Fruit fly (Drosophila melanogaster): Measurements from ENCODE around the gene CG10898.
A peak's percentile ranks its signal among the peaks of the same experiment; 100 is the strongest.

The CG10898 gene

dm6 chr3R:11544150-11544549, 13.4 kb upstream of the CG10898 start:
- no peak for TF ChIP-seq ey (GFP tag; optimal IDR thresholded peaks at IDR 0.05)
- TF ChIP-seq Dif (GFP tag; optimal IDR thresholded peaks at IDR 0.05; ENCODE audit: partially characterized antibody) = no peak
- TF ChIP-seq Jra (GFP tag; optimal IDR thresholded peaks at IDR 0.05) = no peak
- TF ChIP-seq br (GFP tag; optimal IDR thresholded peaks at IDR 0.05) = no peak
- no peak for TF ChIP-seq Hnf4 (GFP tag; optimal IDR thresholded peaks at IDR 0.05)
- no peak for TF ChIP-seq sage (GFP tag; optimal IDR thresholded peaks at IDR 0.05)
- no peak for TF ChIP-seq lola (GFP tag; optimal IDR thresholded peaks at IDR 0.05)

DNA sequence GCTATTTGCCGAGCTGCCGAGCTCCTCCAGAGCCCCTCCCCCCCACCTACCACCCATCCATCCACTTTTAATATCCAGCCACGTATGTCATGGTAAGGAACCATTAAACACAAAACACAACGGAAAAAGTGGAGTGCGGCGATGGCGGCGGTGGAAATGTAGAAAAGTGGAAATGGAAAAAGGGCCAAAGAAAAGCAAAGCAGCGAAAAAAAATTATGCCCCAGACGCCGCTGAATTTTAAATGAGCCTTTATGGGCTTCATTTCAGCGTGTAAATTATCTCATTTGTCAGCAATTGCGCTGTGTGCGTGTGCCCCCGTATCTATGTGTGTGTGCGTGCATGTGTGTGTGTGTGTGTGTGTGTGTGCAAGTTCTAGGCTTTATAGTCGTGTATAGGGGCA, 6.5 kb upstream of the CG10898 start:
- TF ChIP-seq dl (GFP tag; optimal IDR thresholded peaks at IDR 0.05; ENCODE audit: insufficient read depth in 1 of 2, partially characterized antibody in 2 of 2) = no peak
- TF ChIP-seq Dfd (GFP tag; optimal IDR thresholded peaks at IDR 0.05) = peak; percentile 21
- TF ChIP-seq br (GFP tag; optimal IDR thresholded peaks at IDR 0.05) = no peak
- no peak for TF ChIP-seq rgr (GFP tag; optimal IDR thresholded peaks at IDR 0.05)

- no peak for TF ChIP-seq br (GFP tag; optimal IDR thresholded peaks at IDR 0.05)
- TF ChIP-seq usp (GFP tag; optimal IDR thresholded peaks at IDR 0.05) = no peak
- no peak for TF ChIP-seq N (GFP tag; optimal IDR thresholded peaks at IDR 0.05)
- no peak for TF ChIP-seq Jra (GFP tag; optimal IDR thresholded peaks at IDR 0.05)
- TF ChIP-seq Mio (GFP tag; optimal IDR thresholded peaks at IDR 0.05) = no peak
- no peak for TF ChIP-seq dl (GFP tag; optimal IDR thresholded peaks at IDR 0.05; ENCODE audit: insufficient read depth in 1 of 2, partially characterized antibody in 2 of 2)
Observed at dm6 chr3R:11553845-11554244, 3.7 kb upstream of the CG10898 start, which contains the start of gene CG14708. CG14708 (plus strand) TSS chr3R:11554145.

- TF ChIP-seq Dif (GFP tag; optimal IDR thresholded peaks at IDR 0.05; ENCODE audit: partially characterized antibody) = no peak
- TF ChIP-seq rgr (GFP tag; optimal IDR thresholded peaks at IDR 0.05) = no peak
- no peak for TF ChIP-seq ey (GFP tag; optimal IDR thresholded peaks at IDR 0.05)
- no peak for TF ChIP-seq pan (optimal IDR thresholded peaks at IDR 0.05)
- TF ChIP-seq Dfd (GFP tag; optimal IDR thresholded peaks at IDR 0.05) = peak; percentile 88
- no peak for TF ChIP-seq woc (GFP tag; optimal IDR thresholded peaks at IDR 0.05)
- no peak for TF ChIP-seq CG9705 (GFP tag; optimal IDR thresholded peaks at IDR 0.05)
- TF ChIP-seq Hnf4 (GFP tag; optimal IDR thresholded peaks at IDR 0.05) = no peak
Observed at dm6 chr3R:11554982-11555381, 2.6 kb upstream of the CG10898 start.

DNA sequence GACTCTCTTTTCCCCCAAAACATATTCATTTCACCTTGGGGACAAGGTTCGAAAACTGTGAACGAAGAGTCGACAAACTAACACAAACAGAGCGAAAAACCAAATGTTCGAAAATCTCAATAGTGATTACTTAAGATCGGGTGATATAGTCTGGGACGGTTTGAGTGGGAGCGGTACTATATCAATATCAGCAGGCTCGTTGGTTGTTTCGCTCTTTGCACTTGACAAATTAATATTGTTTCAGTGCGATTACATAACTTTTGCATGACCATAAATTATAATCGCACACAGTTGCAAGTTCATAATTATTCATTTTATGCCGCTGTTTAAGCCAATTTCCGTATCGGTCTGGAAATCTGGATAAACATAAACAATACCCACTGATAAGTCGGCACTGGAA, 4.1 kb downstream of the CG10898 start:
- TF ChIP-seq jim (GFP tag; optimal IDR thresholded peaks at IDR 0.05) (no peak), Jra (GFP tag; optimal IDR thresholded peaks at IDR 0.05) (no peak), Dif (GFP tag; optimal IDR thresholded peaks at IDR 0.05; ENCODE audit: partially characterized antibody) (no peak), sage (GFP tag; optimal IDR thresholded peaks at IDR 0.05) (no peak), pan (optimal IDR thresholded peaks at IDR 0.05) (no peak), psq (GFP tag; optimal IDR thresholded peaks at IDR 0.05) (no peak), lola (GFP tag; optimal IDR thresholded peaks at IDR 0.05) (no peak), Hr83 (GFP tag; optimal IDR thresholded peaks at IDR 0.05; ENCODE audit: poor library complexity, severe bottlenecking) (no peak), sv (GFP tag; optimal IDR thresholded peaks at IDR 0.05) (no peak), Rel (GFP tag; optimal IDR thresholded peaks at IDR 0.05) (no peak), Rel (tag; optimal IDR thresholded peaks at IDR 0.05) (no peak), CG32264 (GFP tag; optimal IDR thresholded peaks at IDR 0.05) (no peak)

- TF ChIP-seq dl (GFP tag; optimal IDR thresholded peaks at IDR 0.05; ENCODE audit: insufficient read depth in 1 of 2, partially characterized antibody in 2 of 2) = peak in 1 of 2 experiments; percentile 81
- peak; percentile 100 for TF ChIP-seq fru (GFP tag; optimal IDR thresholded peaks at IDR 0.05)
- TF ChIP-seq Myc (optimal IDR thresholded peaks at IDR 0.05) = peak; percentile 73
- TF ChIP-seq Abd-B (GFP tag; optimal IDR thresholded peaks at IDR 0.05) = peak; percentile 6
- peak; percentile 92 for TF ChIP-seq psq (GFP tag; optimal IDR thresholded peaks at IDR 0.05)
- TF ChIP-seq OdsH (GFP tag; optimal IDR thresholded peaks at IDR 0.05) = peak; percentile 97
- peak; percentile 97 for TF ChIP-seq rgr (GFP tag; optimal IDR thresholded peaks at IDR 0.05)
- TF ChIP-seq Rel (GFP tag; optimal IDR thresholded peaks at IDR 0.05) = peak; percentile 82
- TF ChIP-seq Rel (tag; optimal IDR thresholded peaks at IDR 0.05) = peak; percentile 81
- no peak for TF ChIP-seq Dfd (GFP tag; optimal IDR thresholded peaks at IDR 0.05)
- peak; percentile 97 for TF ChIP-seq HLH106 (tag; optimal IDR thresholded peaks at IDR 0.05)
- TF ChIP-seq brk (GFP tag; optimal IDR thresholded peaks at IDR 0.05) = peak; percentile 87
- peak; percentile 97 for TF ChIP-seq br (GFP tag; optimal IDR thresholded peaks at IDR 0.05)
- peak; percentile 81 for TF ChIP-seq Mio (GFP tag; optimal IDR thresholded peaks at IDR 0.05)
- TF ChIP-seq GATAd (GFP tag; optimal IDR thresholded peaks at IDR 0.05) = peak; percentile 48
- peak; percentile 8 for TF ChIP-seq jim (GFP tag; optimal IDR thresholded peaks at IDR 0.05)
- peak; percentile 97 for TF ChIP-seq ey (GFP tag; optimal IDR thresholded peaks at IDR 0.05)
- TF ChIP-seq sv (GFP tag; optimal IDR thresholded peaks at IDR 0.05) = peak; percentile 88
- peak; percentile 96 for TF ChIP-seq Hnf4 (GFP tag; optimal IDR thresholded peaks at IDR 0.05)
- peak; percentile 67 for TF ChIP-seq N (GFP tag; optimal IDR thresholded peaks at IDR 0.05)
- TF ChIP-seq tai (GFP tag; optimal IDR thresholded peaks at IDR 0.05) = peak; percentile 90
- TF ChIP-seq Hr83 (GFP tag; optimal IDR thresholded peaks at IDR 0.05; ENCODE audit: poor library complexity, severe bottlenecking) = peak; percentile 69
- TF ChIP-seq dsf (GFP tag; optimal IDR thresholded peaks at IDR 0.05; ENCODE audit: borderline replicate concordance) = peak; percentile 75
- TF ChIP-seq lola (GFP tag; optimal IDR thresholded peaks at IDR 0.05) = no peak
- TF ChIP-seq CG9705 (GFP tag; optimal IDR thresholded peaks at IDR 0.05) = peak; percentile 96
- peak; percentile 67 for TF ChIP-seq Dif (GFP tag; optimal IDR thresholded peaks at IDR 0.05; ENCODE audit: partially characterized antibody)
- TF ChIP-seq Hr78 (GFP tag; optimal IDR thresholded peaks at IDR 0.05) = no peak
- peak; percentile 98 for TF ChIP-seq h (GFP tag; optimal IDR thresholded peaks at IDR 0.05)
- peak; percentile 90 for TF ChIP-seq CG32264 (GFP tag; optimal IDR thresholded peaks at IDR 0.05)
- peak; percentile 89 for TF ChIP-seq sage (GFP tag; optimal IDR thresholded peaks at IDR 0.05)
- peak; percentile 99 for TF ChIP-seq woc (GFP tag; optimal IDR thresholded peaks at IDR 0.05)
- TF ChIP-seq usp (GFP tag; optimal IDR thresholded peaks at IDR 0.05) = no peak
Observed at dm6 chr3R:11562326-11563109, 4.9 kb downstream of the CG10898 start.
